Worm (Caenorhabditis elegans) whole organism, L1 larva: ENCODE data around the gene sdz-20.

ENCODE experiments used
- C04F5.9 ChIP-seq: sonication (generic microtip); optimal IDR thresholded peaks from 2 replicates; lab custom pipeline; 2016; ENCODE audit warnings: missing genetic modification characterization, missing compliant biosample characterization
- C34B4.2 ChIP-seq: sonication (generic microtip); optimal IDR thresholded peaks from 2 replicates; lab custom pipeline; 2017; ENCODE audit warnings: mild to moderate bottlenecking, missing genetic modification characterization, missing compliant biosample characterization
- F16B12.6 ChIP-seq: fragments of 150-350 bp; optimal IDR thresholded peaks from 2 replicates; lab custom pipeline; 2014; ENCODE audit warnings: missing biosample characterization, missing genetic modification characterization
- aha-1 ChIP-seq: fragments of 150-350 bp; optimal IDR thresholded peaks from 2 replicates; lab custom pipeline; 2014; ENCODE audit warnings: missing biosample characterization, missing genetic modification characterization
- ama-1 ChIP-seq: fragments of 150-350 bp; optimal IDR thresholded peaks from 2 replicates; lab custom pipeline; 2014
- ceh-63 ChIP-seq: fragments of 200-800 bp; sonication (Bioruptor generic); optimal IDR thresholded peaks from 2 replicates; lab custom pipeline; 2018; ENCODE audit warnings: mild to moderate bottlenecking, missing genetic modification characterization, missing compliant biosample characterization
- ceh-8 ChIP-seq: fragments of 200-800 bp; sonication (Bioruptor generic); optimal IDR thresholded peaks from 2 replicates; lab custom pipeline; 2018; ENCODE audit warnings: mild to moderate bottlenecking, missing genetic modification characterization, moderate library complexity, missing compliant biosample characterization
- ceh-82 ChIP-seq, 3 experiments: fragments of 150-350 bp in 1 of 3; sonication (generic microtip) in 2 of 3; optimal IDR thresholded peaks; 2 replicates each; lab custom pipeline; 2014 to 2017; ENCODE audit warnings: missing biosample characterization in 3 of 3, missing genetic modification characterization in 3 of 3
- ceh-88 ChIP-seq: fragments of 200-800 bp; sonication (Bioruptor generic); IDR thresholded peaks from 2 replicates; pipeline ENCODE4 v1.3.6; 2022; ENCODE audit warnings: missing genetic modification characterization, missing compliant biosample characterization
- ceh-90 ChIP-seq: sonication (generic microtip); optimal IDR thresholded peaks from 2 replicates; lab custom pipeline; 2016; ENCODE audit warnings: missing genetic modification characterization, missing compliant biosample characterization
- ces-1 ChIP-seq: fragments of 150-350 bp; optimal IDR thresholded peaks from 2 replicates; lab custom pipeline; 2014; ENCODE audit warnings: missing biosample characterization, missing genetic modification reagents, missing genetic modification characterization
- dsc-1 ChIP-seq: sonication (generic microtip); optimal IDR thresholded peaks from 2 replicates; lab custom pipeline; 2016; ENCODE audit warnings: mild to moderate bottlenecking, missing genetic modification characterization, missing compliant biosample characterization
- efl-1 ChIP-seq, 4 experiments: fragments of 150-350 bp; optimal IDR thresholded peaks in 3 of 4; peaks in 1 of 4; 1 replicate in 1 of 4; 2 replicates in 3 of 4; lab custom pipeline; 2014; ENCODE audit warnings: missing biosample characterization in 2 of 4, missing genetic modification characterization in 2 of 4, missing genetic modification reagents in 2 of 4
- elt-2 ChIP-seq: sonication (generic microtip); optimal IDR thresholded peaks from 2 replicates; lab custom pipeline; 2016; ENCODE audit warnings: missing genetic modification characterization, mild to moderate bottlenecking, inconsistent platforms, missing compliant biosample characterization, missing genetic modification reagents
- elt-3 ChIP-seq, 6 experiments: fragments of 150-350 bp in 1 of 6; sonication (generic microtip); optimal IDR thresholded peaks; 2 replicates each; lab custom pipeline; 2017 to 2018; ENCODE audit warnings: missing biosample characterization in 6 of 6, missing genetic modification characterization in 6 of 6, inconsistent platforms in 1 of 6
- fkh-10 ChIP-seq: sonication (generic microtip); optimal IDR thresholded peaks from 2 replicates; lab custom pipeline; 2017; ENCODE audit warnings: missing biosample characterization, missing genetic modification reagents, missing genetic modification characterization
- fkh-4 ChIP-seq: sonication (generic microtip); optimal IDR thresholded peaks from 2 replicates; lab custom pipeline; 2016; ENCODE audit warnings: missing compliant biosample characterization, missing genetic modification characterization, borderline replicate concordance
- fkh-8 ChIP-seq: sonication (generic microtip); optimal IDR thresholded peaks from 2 replicates; lab custom pipeline; 2016; ENCODE audit warnings: mild to moderate bottlenecking, missing genetic modification characterization, missing compliant biosample characterization
- fos-1 ChIP-seq: fragments of 150-350 bp; optimal IDR thresholded peaks from 2 replicates; lab custom pipeline; 2014; ENCODE audit warnings: missing biosample characterization, missing genetic modification characterization
- grh-1 ChIP-seq: fragments of 200-800 bp; sonication (Bioruptor generic); IDR thresholded peaks from 2 replicates; pipeline ENCODE4 v1.3.6; 2022; ENCODE audit warnings: missing genetic modification reagents, missing genetic modification characterization, missing compliant biosample characterization
- hlh-17 ChIP-seq: fragments of 200-800 bp; sonication (Bioruptor generic); optimal IDR thresholded peaks from 2 replicates; lab custom pipeline; 2018; ENCODE audit warnings: missing genetic modification characterization, mild to moderate bottlenecking, missing compliant biosample characterization, moderate library complexity, borderline replicate concordance
- irx-1 ChIP-seq: sonication (generic microtip); optimal IDR thresholded peaks from 2 replicates; lab custom pipeline; 2016; ENCODE audit warnings: missing genetic modification characterization, missing compliant biosample characterization
- lin-13 ChIP-seq: fragments of 150-350 bp; optimal IDR thresholded peaks from 2 replicates; lab custom pipeline; 2014; ENCODE audit warnings: missing biosample characterization, missing genetic modification reagents, missing genetic modification characterization
- lin-14 ChIP-seq: fragments of 200-800 bp; sonication (Bioruptor generic); optimal IDR thresholded peaks from 2 replicates; lab custom pipeline; 2018; ENCODE audit warnings: mild to moderate bottlenecking, missing genetic modification characterization, moderate library complexity, missing compliant biosample characterization
- lin-15B ChIP-seq: fragments of 150-350 bp; sonication (generic microtip); optimal IDR thresholded peaks from 3 replicates; lab custom pipeline; 2014; ENCODE audit warnings: missing biosample characterization, missing genetic modification characterization
- lsy-2 ChIP-seq, 2 experiments: fragments of 150-350 bp; optimal IDR thresholded peaks; 2 replicates each; lab custom pipeline; 2014; ENCODE audit warnings: missing biosample characterization in 2 of 2, missing genetic modification characterization in 2 of 2
- mdl-1 ChIP-seq, 2 experiments: fragments of 150-350 bp; optimal IDR thresholded peaks; 2 replicates each; lab custom pipeline; 2014 to 2017; ENCODE audit warnings: missing biosample characterization in 2 of 2, missing genetic modification characterization in 2 of 2, inconsistent platforms in 1 of 2
- mef-2 ChIP-seq: fragments of 150-350 bp; optimal IDR thresholded peaks from 2 replicates; lab custom pipeline; 2014; ENCODE audit warnings: missing biosample characterization, missing genetic modification characterization
- mep-1 ChIP-seq: fragments of 150-350 bp; optimal IDR thresholded peaks from 2 replicates; lab custom pipeline; 2014; ENCODE audit warnings: missing biosample characterization, missing genetic modification characterization
- nhr-237 ChIP-seq: fragments of 150-350 bp; optimal IDR thresholded peaks from 2 replicates; lab custom pipeline; 2014; ENCODE audit warnings: missing biosample characterization, missing genetic modification characterization
- nhr-47 ChIP-seq: sonication (generic microtip); optimal IDR thresholded peaks from 2 replicates; lab custom pipeline; 2016; ENCODE audit warnings: mild to moderate bottlenecking, missing genetic modification characterization, moderate library complexity, missing compliant biosample characterization
- nhr-71 ChIP-seq: sonication (generic microtip); optimal IDR thresholded peaks from 2 replicates; lab custom pipeline; 2016; ENCODE audit warnings: mild to moderate bottlenecking, missing genetic modification characterization, moderate library complexity, missing compliant biosample characterization
- pag-3 ChIP-seq: sonication (generic microtip); optimal IDR thresholded peaks from 2 replicates; lab custom pipeline; 2017; ENCODE audit warnings: missing genetic modification characterization, mild to moderate bottlenecking, missing compliant biosample characterization, antibody characterized with exemption, borderline replicate concordance; ENCODE audit not compliant: insufficient read depth
- pax-3 ChIP-seq: fragments of 200-800 bp; sonication (Bioruptor generic); optimal IDR thresholded peaks from 2 replicates; lab custom pipeline; 2018; ENCODE audit warnings: mild to moderate bottlenecking, missing genetic modification characterization, moderate library complexity, missing compliant biosample characterization
- pqm-1 ChIP-seq: sonication (generic microtip); optimal IDR thresholded peaks from 3 replicates; lab custom pipeline; 2017; ENCODE audit warnings: missing biosample characterization, missing genetic modification characterization
- rnt-1 ChIP-seq: sonication (generic microtip); optimal IDR thresholded peaks from 2 replicates; lab custom pipeline; 2016; ENCODE audit warnings: mild to moderate bottlenecking, missing genetic modification characterization, moderate library complexity, missing compliant biosample characterization
- snpc-4 ChIP-seq: fragments of 150-350 bp; optimal IDR thresholded peaks from 2 replicates; lab custom pipeline; 2014; ENCODE audit warnings: missing biosample characterization, missing genetic modification characterization
- snu-23 ChIP-seq: sonication (generic microtip); optimal IDR thresholded peaks from 2 replicates; lab custom pipeline; 2016; ENCODE audit warnings: missing genetic modification characterization, missing compliant biosample characterization
- sox-4 ChIP-seq: sonication (generic microtip); optimal IDR thresholded peaks from 2 replicates; lab custom pipeline; 2016; ENCODE audit warnings: missing genetic modification characterization, missing compliant biosample characterization
- swsn-7 ChIP-seq: sonication (generic microtip); optimal IDR thresholded peaks from 2 replicates; lab custom pipeline; 2016; ENCODE audit warnings: missing genetic modification characterization, missing compliant biosample characterization
- tbx-2 ChIP-seq: sonication (generic microtip); optimal IDR thresholded peaks from 2 replicates; lab custom pipeline; 2016; ENCODE audit warnings: missing genetic modification characterization, missing compliant biosample characterization
- unc-130 ChIP-seq: fragments of 150-350 bp; optimal IDR thresholded peaks from 2 replicates; lab custom pipeline; 2017; ENCODE audit warnings: missing biosample characterization, missing genetic modification characterization, inconsistent platforms
- unc-86 ChIP-seq: sonication (generic microtip); optimal IDR thresholded peaks from 2 replicates; lab custom pipeline; 2016; ENCODE audit warnings: missing genetic modification characterization, missing compliant biosample characterization
- unc-98 ChIP-seq: fragments of 200-800 bp; sonication (Bioruptor generic); IDR thresholded peaks from 2 replicates; pipeline ENCODE4 v1.3.6; 2022; ENCODE audit warnings: missing genetic modification characterization, missing compliant biosample characterization
- xbp-1 ChIP-seq: sonication (generic microtip); optimal IDR thresholded peaks from 2 replicates; lab custom pipeline; 2016; ENCODE audit warnings: missing genetic modification characterization, missing compliant biosample characterization
- zag-1 ChIP-seq: fragments of 150-350 bp; optimal IDR thresholded peaks from 2 replicates; lab custom pipeline; 2014; ENCODE audit warnings: missing biosample characterization, missing genetic modification characterization
- zip-4 ChIP-seq: fragments of 200-800 bp; sonication (Bioruptor generic); optimal IDR thresholded peaks from 2 replicates; lab custom pipeline; 2018; ENCODE audit warnings: mild to moderate bottlenecking, missing genetic modification characterization, moderate library complexity, missing compliant biosample characterization
- ztf-11 ChIP-seq, 2 experiments: sonication (generic microtip); optimal IDR thresholded peaks; 2 replicates each; lab custom pipeline; 2016 to 2017; ENCODE audit warnings: missing genetic modification characterization in 2 of 2, missing biosample characterization in 1 of 2, missing compliant biosample characterization in 1 of 2

sdz-20 gene

DNA sequence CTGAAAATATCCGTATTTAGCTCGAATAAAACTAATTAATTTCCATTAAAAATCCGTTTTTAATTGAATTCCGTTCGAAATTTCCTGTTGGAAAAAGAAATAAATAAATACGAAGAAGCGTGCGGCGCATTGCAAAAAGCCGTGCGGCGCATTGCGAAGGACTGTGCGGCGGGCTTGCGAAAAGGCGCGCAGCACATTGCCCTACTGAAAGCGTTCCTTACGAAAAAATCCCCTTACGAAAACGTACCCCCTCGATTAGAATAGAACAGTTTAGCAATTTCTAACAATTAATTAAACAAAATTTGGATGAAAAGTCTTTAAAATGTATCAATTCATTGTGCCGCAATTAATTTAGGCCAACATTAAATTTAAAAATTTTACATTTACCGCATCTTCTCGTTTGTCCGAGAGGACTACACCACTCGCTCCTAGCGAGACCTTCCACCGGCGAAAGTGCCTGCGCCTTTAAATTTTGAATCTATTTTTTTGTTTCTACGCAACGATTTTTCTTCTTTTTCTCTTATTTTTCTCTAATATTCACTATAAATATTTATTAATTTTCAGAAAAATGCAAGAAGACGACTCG, 37.5 kb upstream of the sdz-20 start, which contains the start of gene npp-18 (continued):
- peak; percentile 70 for TF ChIP-seq unc-130 (tag; lab: Kevin White, UChicago)
- TF ChIP-seq ceh-82 (tag; optimal IDR thresholded peaks at IDR 0.05; lab: Kevin White, UChicago), result peak; percentile 52 to 78 (median 67)
- TF ChIP-seq snpc-4 (tag; lab: Kevin White, UChicago), result peak; percentile 38
- peak; percentile 72 for TF ChIP-seq mep-1 (tag; lab: Kevin White, UChicago)
- peak; percentile 84 for TF ChIP-seq nhr-47 (tag; lab: Kevin White, UChicago)
- peak; percentile 73 for TF ChIP-seq grh-1
- peak; percentile 64 for TF ChIP-seq lin-14
- TF ChIP-seq unc-86, result peak; percentile 63
- peak in 1 of 6 experiments; percentile 29 for TF ChIP-seq elt-3 (tag; optimal IDR thresholded peaks at IDR 0.05; lab: Kevin White, UChicago)
- peak; percentile 73 for TF ChIP-seq xbp-1 (tag; lab: Kevin White, UChicago)
- TF ChIP-seq nhr-71, result peak; percentile 81
- TF ChIP-seq mdl-1 (tag; optimal IDR thresholded peaks at IDR 0.05; lab: Kevin White, UChicago), result peak in 1 of 2 experiments; percentile 28
- TF ChIP-seq nhr-237 (tag; lab: Kevin White, UChicago), result peak; percentile 28
- TF ChIP-seq efl-1 (optimal IDR thresholded peaks at IDR 0.05; lab: Kevin White, UChicago), result peak; percentile 74 to 87
- peak; percentile 87 to 98 for TF ChIP-seq efl-1 (GFP tag; optimal IDR thresholded peaks at IDR 0.05 in 1 of 2; lab: Kevin White, UChicago)
- TF ChIP-seq dsc-1 (tag; lab: Kevin White, UChicago), result peak; percentile 70
- TF ChIP-seq snu-23, result peak; percentile 82
- TF ChIP-seq ceh-88 (GFP tag; lab: Robert Waterston, UW), result peak; percentile 81
- TF ChIP-seq zip-4 (GFP tag; lab: Kevin White, UChicago), result peak; percentile 32
- TF ChIP-seq fkh-8, result peak; percentile 53
- TF ChIP-seq unc-98 (GFP tag; lab: Robert Waterston, UW), result peak; percentile 41; the same call in 1 of the 2 replicates
- peak; percentile 69 for TF ChIP-seq tbx-2 (tag; lab: Kevin White, UChicago)
- TF ChIP-seq ztf-11 (tag; optimal IDR thresholded peaks at IDR 0.05; lab: Kevin White, UChicago), result peak in 1 of 2 experiments; percentile 34

DNA sequence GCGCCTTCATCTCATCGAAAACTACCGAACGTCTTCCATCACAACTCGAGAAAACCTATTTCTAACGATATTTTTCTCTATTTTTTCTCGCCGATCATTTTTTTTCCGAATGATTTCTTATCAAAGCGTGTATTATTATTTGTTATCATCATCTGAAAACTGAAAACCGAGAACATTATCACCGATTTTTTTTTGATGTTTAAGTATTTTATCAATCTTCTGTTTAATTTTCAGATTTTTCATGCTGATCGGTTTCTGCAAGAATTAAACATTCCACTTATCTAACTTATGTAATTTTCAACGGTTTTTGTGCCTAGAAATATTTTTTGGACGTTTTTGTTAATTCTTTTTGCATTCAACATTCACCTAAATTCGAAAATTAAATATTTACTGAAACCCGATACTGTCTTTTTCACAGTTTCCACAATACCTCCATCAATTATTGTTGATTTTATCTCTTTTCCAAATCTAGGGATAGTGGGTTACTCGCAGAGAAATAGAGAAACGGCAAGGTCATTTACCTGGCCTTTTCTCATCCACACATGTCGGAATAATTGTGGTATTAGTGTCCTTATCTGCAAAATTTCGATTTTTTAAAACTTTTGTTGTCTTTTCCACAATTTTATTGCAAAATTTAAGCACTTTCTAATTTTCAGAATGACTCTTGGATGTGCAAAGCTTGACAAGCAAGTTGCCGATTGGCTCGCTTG, 35.0 kb upstream of the sdz-20 start, which contains the start of gene pgm-2:
Gene pgm-2, plus strand, starts transcription at position 657 of the 710 bp plus-strand sequence.
- no peak for TF ChIP-seq swsn-7 (tag; lab: Kevin White, UChicago)
- no peak for TF ChIP-seq mdl-1 (tag; optimal IDR thresholded peaks at IDR 0.05; lab: Kevin White, UChicago)
- no peak for TF ChIP-seq pqm-1
- peak; percentile 18 for TF ChIP-seq elt-2 (tag; lab: Kevin White, UChicago)
- no peak for TF ChIP-seq F16B12.6 (tag; lab: Kevin White, UChicago)
- no peak for TF ChIP-seq grh-1
- no peak for TF ChIP-seq unc-130 (tag; lab: Kevin White, UChicago)
- TF ChIP-seq hlh-17 (GFP tag; lab: Kevin White, UChicago), result no peak
- no peak for TF ChIP-seq ceh-90 (tag; lab: Kevin White, UChicago)
- no peak for TF ChIP-seq zag-1
- TF ChIP-seq nhr-47 (tag; lab: Kevin White, UChicago), result peak; percentile 2
- TF ChIP-seq mep-1 (tag; lab: Kevin White, UChicago), result peak; percentile 58
- TF ChIP-seq fkh-10 (GFP tag; lab: Kevin White, UChicago), result no peak
- peak; percentile 9 for TF ChIP-seq rnt-1 (tag; lab: Kevin White, UChicago)
- no peak for TF ChIP-seq ama-1 (lab: Kevin White, UChicago)
- peak in 1 of 2 experiments; percentile 34 for TF ChIP-seq lsy-2 (tag; optimal IDR thresholded peaks at IDR 0.05; lab: Kevin White, UChicago)
- TF ChIP-seq ces-1 (GFP tag; lab: Kevin White, UChicago), result no peak
- no peak for TF ChIP-seq mef-2 (tag; lab: Kevin White, UChicago)
- no peak for TF ChIP-seq fos-1 (tag; lab: Kevin White, UChicago)
- TF ChIP-seq C04F5.9 (tag; lab: Kevin White, UChicago), result no peak
- no peak for TF ChIP-seq aha-1 (tag; lab: Kevin White, UChicago)
- no peak for TF ChIP-seq pax-3 (tag; lab: Kevin White, UChicago)
- TF ChIP-seq fkh-4, result no peak
- TF ChIP-seq C34B4.2, result no peak
- TF ChIP-seq irx-1 (tag; lab: Kevin White, UChicago), result no peak
- TF ChIP-seq ceh-63 (GFP tag; lab: Kevin White, UChicago), result no peak
- no peak for TF ChIP-seq lin-13 (GFP tag; lab: Kevin White, UChicago)
- no peak for TF ChIP-seq ceh-8
- no peak for TF ChIP-seq lin-15B (tag; lab: Kevin White, UChicago)
- no peak for TF ChIP-seq pag-3 (tag; lab: Kevin White, UChicago)
- no peak for TF ChIP-seq sox-4
- TF ChIP-seq efl-1 (optimal IDR thresholded peaks at IDR 0.05; lab: Kevin White, UChicago), result peak in 1 of 2 experiments; percentile 19
- TF ChIP-seq efl-1 (GFP tag; optimal IDR thresholded peaks at IDR 0.05 in 1 of 2; lab: Kevin White, UChicago), result peak in 1 of 2 experiments; percentile 83
- TF ChIP-seq unc-98 (GFP tag; lab: Robert Waterston, UW), result no peak
